Fruit fly (Drosophila melanogaster): ENCODE measurements around the gene CG34178.

CG34178 gene

dm6 chr2L:4458119-4459056 is 24.7 kb downstream of the CG34178 start, which contains the start of gene RpL27A (continued):
- TF ChIP-seq wdn (GFP tag; IDR thresholded peaks at IDR 0.05) (peak; percentile 53), CG8281 (tag; optimal IDR thresholded peaks at IDR 0.05) (peak; percentile 11), HmgD (GFP tag; optimal IDR thresholded peaks at IDR 0.05) (peak; percentile 39), schlank (tag; optimal IDR thresholded peaks at IDR 0.05) (peak; percentile 84), Atf6 (GFP tag; IDR thresholded peaks at IDR 0.05) (peak; percentile 72), Nf-YC (tag; optimal IDR thresholded peaks at IDR 0.05) (peak; percentile 58), ssp (GFP tag; IDR thresholded peaks at IDR 0.05) (peak; percentile 97), CG14050 (GFP tag; IDR thresholded peaks at IDR 0.05) (peak; percentile 70), dmrt99B (tag; optimal IDR thresholded peaks at IDR 0.05) (peak; percentile 59), CG18476 (GFP tag; optimal IDR thresholded peaks at IDR 0.05) (peak; percentile 17), CG6175 (GFP tag; IDR thresholded peaks at IDR 0.05) (peak; percentile 67), Dfd (GFP tag; optimal IDR thresholded peaks at IDR 0.05) (peak in 1 of 2 experiments; percentile 62), CG31224 (GFP tag; IDR thresholded peaks at IDR 0.05) (peak; percentile 54; the same call in 1 of the 2 replicates), Camta (GFP tag; optimal IDR thresholded peaks at IDR 0.05) (peak; percentile 66), pzg (GFP tag; optimal IDR thresholded peaks at IDR 0.05) (peak; percentile 73), B-H2 (GFP tag; optimal IDR thresholded peaks at IDR 0.05) (peak; percentile 90), Kr (GFP tag; optimal IDR thresholded peaks at IDR 0.05) (no peak), CG10431 (GFP tag; optimal IDR thresholded peaks at IDR 0.05) (peak; percentile 90), inv (GFP tag; IDR thresholded peaks at IDR 0.05; ENCODE audit: partially characterized antibody) (peak; percentile 47; the same call in 1 of the 2 replicates), CG43689 (GFP tag; IDR thresholded peaks at IDR 0.05) (peak; percentile 71), CG1602 (GFP tag; optimal IDR thresholded peaks at IDR 0.05) (peak; percentile 47), stwl (tag; optimal IDR thresholded peaks at IDR 0.05) (peak; percentile 42), CG10543 (GFP tag; optimal IDR thresholded peaks at IDR 0.05) (peak; percentile 84), Meics (GFP tag; optimal IDR thresholded peaks at IDR 0.05) (peak; percentile 87), chif (GFP tag; optimal IDR thresholded peaks at IDR 0.05) (peak; percentile 52 to 68), CTCF (GFP tag; optimal IDR thresholded peaks at IDR 0.05) (peak; percentile 32), NK7.1 (GFP tag; optimal IDR thresholded peaks at IDR 0.05) (peak; percentile 55), sim (GFP tag; IDR thresholded peaks at IDR 0.05) (peak; percentile 56; the same call in 1 of the 2 replicates), CG14667 (GFP tag; IDR thresholded peaks at IDR 0.05) (peak; percentile 57; the same call in 1 of the 2 replicates), CG10274 (GFP tag; optimal IDR thresholded peaks at IDR 0.05) (peak; percentile 61), Scr (GFP tag; IDR thresholded peaks at IDR 0.05; ENCODE audit: partially characterized antibody) (peak; percentile 57), CG15696 (tag; optimal IDR thresholded peaks at IDR 0.05) (peak; percentile 23), CG17568 (GFP tag; optimal IDR thresholded peaks at IDR 0.05) (no peak), CG15479 (GFP tag; optimal IDR thresholded peaks at IDR 0.05) (no peak), CG13296 (GFP tag; optimal IDR thresholded peaks at IDR 0.05) (peak; percentile 86), nmo (GFP tag; optimal IDR thresholded peaks at IDR 0.05) (peak; percentile 79), onecut (GFP tag; IDR thresholded peaks at IDR 0.05) (peak; percentile 88), HLHmδ (GFP tag; optimal IDR thresholded peaks at IDR 0.05) (peak; percentile 98), CG4854 (GFP tag; optimal IDR thresholded peaks at IDR 0.05) (peak; percentile 61), CG17359 (tag; optimal IDR thresholded peaks at IDR 0.05) (peak; percentile 72), CG10366 (GFP tag; IDR thresholded peaks at IDR 0.05) (peak; percentile 73), tx (GFP tag; optimal IDR thresholded peaks at IDR 0.05) (no peak), CG2712 (tag; optimal IDR thresholded peaks at IDR 0.05) (peak; percentile 71), crc (GFP tag; optimal IDR thresholded peaks at IDR 0.05) (peak; percentile 38), pho (GFP tag; optimal IDR thresholded peaks at IDR 0.05) (peak; percentile 57), CG4820 (GFP tag; optimal IDR thresholded peaks at IDR 0.05) (peak; percentile 28), CG3065 (GFP tag; optimal IDR thresholded peaks at IDR 0.05) (peak; percentile 28), wor (GFP tag; IDR thresholded peaks at IDR 0.05) (0 out of 2 replicates have a peak, but pooled peaks have one; percentile 35), esg (GFP tag; conservative IDR thresholded peaks at IDR 0.05) (peak; percentile 24; the same call in 1 of the 2 replicates)
